Fruit fly (Drosophila melanogaster) whole organism, pupa: ENCODE measurements around the gene Takl2.

Source experiments
- CG10348 ChIP-seq: fragments of 200-800 bp; sonication (Bioruptor generic); IDR thresholded peaks from 2 replicates; pipeline ENCODE4 v1.3.6; 2022; ENCODE audit warnings: missing biosample characterization, missing genetic modification characterization
- CG12605 ChIP-seq: fragments of 200-800 bp; sonication (Bioruptor generic); IDR thresholded peaks from 2 replicates; pipeline ENCODE4 v1.3.6; 2022; ENCODE audit warnings: missing biosample characterization, missing genetic modification characterization
- CG13204 ChIP-seq: fragments of 200-800 bp; sonication (Bioruptor generic); optimal IDR thresholded peaks from 2 replicates; lab custom pipeline; 2018; ENCODE audit warnings: missing biosample characterization, mild to moderate bottlenecking, missing genetic modification characterization, moderate library complexity
- CG14655 ChIP-seq: fragments of 200-800 bp; sonication (Bioruptor generic); optimal IDR thresholded peaks from 3 replicates; lab custom pipeline; 2017; ENCODE audit warnings: mild to moderate bottlenecking, missing biosample characterization, missing genetic modification reagents, missing genetic modification characterization
- CG15710 ChIP-seq: fragments of 200-800 bp; sonication (Bioruptor generic); optimal IDR thresholded peaks from 2 replicates; lab custom pipeline; 2018; ENCODE audit warnings: missing biosample characterization, mild to moderate bottlenecking, missing genetic modification characterization, moderate library complexity
- CG17806 ChIP-seq: fragments of 200-800 bp; sonication (Bioruptor generic); optimal IDR thresholded peaks from 2 replicates; lab custom pipeline; 2018; ENCODE audit warnings: missing biosample characterization, mild to moderate bottlenecking, missing genetic modification characterization, moderate library complexity
- CG32121 ChIP-seq: fragments of 200-800 bp; sonication (Bioruptor generic); IDR thresholded peaks from 2 replicates; pipeline ENCODE4 v1.3.6; 2022; ENCODE audit warnings: missing biosample characterization, missing genetic modification characterization
- CG34367 ChIP-seq: fragments of 200-800 bp; sonication (Bioruptor generic); optimal IDR thresholded peaks from 2 replicates; lab custom pipeline; 2018; ENCODE audit warnings: missing biosample characterization, mild to moderate bottlenecking, missing genetic modification characterization
- CG4496 ChIP-seq: fragments of 200-800 bp; sonication (Bioruptor generic); IDR thresholded peaks from 3 replicates; pipeline ENCODE4 v1.3.6; 2022; ENCODE audit warnings: missing biosample characterization, missing genetic modification characterization
- CG8159 ChIP-seq: fragments of 200-800 bp; sonication (Bioruptor generic); optimal IDR thresholded peaks from 3 replicates; lab custom pipeline; 2018; ENCODE audit warnings: missing biosample characterization, mild to moderate bottlenecking, missing genetic modification characterization, moderate library complexity
- CG8301 ChIP-seq: fragments of 200-800 bp; sonication (Bioruptor generic); optimal IDR thresholded peaks from 2 replicates; lab custom pipeline; 2018; ENCODE audit warnings: missing biosample characterization, mild to moderate bottlenecking, missing genetic modification characterization
- CG9948 ChIP-seq: fragments of 200-800 bp; sonication (Bioruptor generic); optimal IDR thresholded peaks from 2 replicates; lab custom pipeline; 2018; ENCODE audit warnings: missing biosample characterization, mild to moderate bottlenecking, missing genetic modification characterization, moderate library complexity
- D1 ChIP-seq: fragments of 200-800 bp; sonication (Bioruptor generic); optimal IDR thresholded peaks from 2 replicates; lab custom pipeline; 2018; ENCODE audit warnings: missing biosample characterization, mild to moderate bottlenecking, missing genetic modification characterization, moderate library complexity
- EcR ChIP-seq: fragments of 200-800 bp; sonication (Bioruptor generic); optimal IDR thresholded peaks from 3 replicates; lab custom pipeline; 2019; ENCODE audit warnings: missing biosample characterization, missing genetic modification characterization, mild to moderate bottlenecking, moderate library complexity, missing genetic modification reagents
- Ets98B ChIP-seq: fragments of 200-800 bp; sonication (Bioruptor generic); IDR thresholded peaks from 2 replicates; pipeline ENCODE4 v1.3.6; 2022; ENCODE audit warnings: missing biosample characterization, missing genetic modification characterization
- Pif1A ChIP-seq: fragments of 200-800 bp; sonication (Bioruptor generic); optimal IDR thresholded peaks from 3 replicates; lab custom pipeline; 2016; ENCODE audit warnings: missing biosample characterization, missing genetic modification characterization
- Pif1B ChIP-seq: fragments of 200-800 bp; sonication (Bioruptor generic); optimal IDR thresholded peaks from 3 replicates; lab custom pipeline; 2016; ENCODE audit warnings: missing biosample characterization, missing genetic modification characterization
- Snoo ChIP-seq: fragments of 200-800 bp; sonication (Bioruptor generic); optimal IDR thresholded peaks from 3 replicates; lab custom pipeline; 2017; ENCODE audit warnings: missing biosample characterization, mild to moderate bottlenecking, missing genetic modification characterization, inconsistent platforms
- fd96Ca ChIP-seq: fragments of 200-800 bp; sonication (Bioruptor generic); IDR thresholded peaks from 3 replicates; pipeline ENCODE4 v1.3.6; 2022; ENCODE audit warnings: missing biosample characterization, missing genetic modification characterization
- gl ChIP-seq: fragments of 200-800 bp; sonication (Bioruptor generic); optimal IDR thresholded peaks from 2 replicates; lab custom pipeline; 2018; ENCODE audit warnings: missing biosample characterization, mild to moderate bottlenecking, missing genetic modification characterization
- rn ChIP-seq: fragments of 200-800 bp; sonication (Bioruptor generic); IDR thresholded peaks from 2 replicates; pipeline ENCODE4 v1.3.6; 2022; ENCODE audit warnings: missing biosample characterization, missing genetic modification characterization

The Takl2 gene

DNA sequence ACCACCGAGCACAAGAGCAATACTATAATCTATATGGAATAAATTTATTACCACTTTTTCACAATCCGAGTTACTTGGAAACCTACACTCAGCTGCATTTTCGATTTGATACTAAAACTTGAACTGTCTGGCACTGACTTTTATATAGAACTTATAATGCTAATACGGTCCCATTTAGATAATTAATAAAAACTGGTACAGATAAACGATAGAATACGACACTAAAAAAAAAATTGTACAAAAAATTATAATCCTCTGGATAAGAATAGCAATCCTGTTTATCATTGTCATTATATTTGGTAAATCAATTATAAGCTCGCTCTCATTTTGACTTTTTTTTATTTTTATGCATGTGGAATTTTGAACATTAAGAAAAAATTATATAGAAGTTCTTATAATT, 36.6 kb upstream of the Takl2 start, which contains the start of gene CG43093:
TSS of gene CG43093 (minus strand) at position 101 of the 400 bp plus-strand sequence.
- TF ChIP-seq CG10348 (GFP tag; lab: Robert Waterston, UW) (no peak), CG17806 (tag; lab: Kevin White, UChicago) (no peak), CG15710 (no peak), CG9948 (tag; lab: Kevin White, UChicago) (no peak), D1 (tag; lab: Kevin White, UChicago) (no peak), CG14655 (GFP tag; lab: Kevin White, UChicago) (no peak), CG12605 (GFP tag; lab: Robert Waterston, UW) (no peak), Ets98B (GFP tag; lab: Robert Waterston, UW) (no peak), CG8159 (no peak), EcR (GFP tag; lab: Kevin White, UChicago) (no peak), gl (tag; lab: Kevin White, UChicago) (no peak), Pif1B (GFP tag; lab: Kevin White, UChicago) (no peak)

DNA sequence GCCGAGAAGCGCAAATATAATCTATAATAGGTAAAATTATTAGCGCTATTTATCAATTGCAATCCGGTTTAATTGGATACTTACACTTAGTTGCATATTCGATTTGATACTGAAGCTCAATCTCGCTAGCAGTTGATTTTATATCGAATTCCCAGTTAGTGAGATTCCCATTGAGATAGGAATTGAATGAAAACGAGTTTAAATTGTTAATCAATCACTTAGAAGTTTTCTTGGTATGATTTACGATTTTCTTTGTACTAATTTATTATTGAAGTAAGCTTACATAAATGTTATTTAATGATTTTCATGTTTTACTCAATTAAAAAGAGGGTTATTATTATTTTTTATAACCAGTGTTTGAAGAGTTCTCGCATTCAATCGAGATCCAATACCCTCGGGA, 35.9 kb upstream of the Takl2 start, which contains the start of gene CG43092:
TSS of gene CG43092 (minus strand) at position 101 of the 400 bp plus-strand sequence.
- TF ChIP-seq Pif1A (no peak), CG32121 (GFP tag; lab: Robert Waterston, UW) (no peak), CG4496 (GFP tag; lab: Robert Waterston, UW) (no peak), CG8159 (no peak), EcR (GFP tag; lab: Kevin White, UChicago) (no peak), Snoo (tag; lab: Kevin White, UChicago) (no peak), CG9948 (tag; lab: Kevin White, UChicago) (no peak), CG10348 (GFP tag; lab: Robert Waterston, UW) (no peak), CG13204 (GFP tag; lab: Kevin White, UChicago) (no peak), D1 (tag; lab: Kevin White, UChicago) (no peak), CG8301 (no peak), fd96Ca (GFP tag; lab: Robert Waterston, UW) (no peak)

DNA sequence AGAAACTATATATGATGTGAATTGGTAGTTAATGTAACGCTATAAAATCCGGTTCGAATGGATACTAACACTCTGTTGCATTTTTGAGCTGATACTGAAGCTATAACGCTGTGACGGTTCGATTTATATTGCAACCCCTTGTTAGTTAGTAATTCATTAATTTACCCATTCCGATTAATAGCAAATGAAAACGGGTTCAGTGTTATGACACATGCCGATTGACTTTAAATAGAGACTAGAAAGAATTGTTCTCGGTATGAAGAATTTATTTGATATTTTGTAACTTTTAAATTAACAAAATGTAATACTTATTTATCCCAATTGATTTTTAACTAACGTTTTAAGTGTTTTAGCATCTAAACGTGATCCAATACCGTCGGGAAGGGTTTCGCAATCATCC, 35.0 kb upstream of the Takl2 start, which contains the start of gene CG43091:
TSS of gene CG43091 (minus strand) at position 101 of the 400 bp plus-strand sequence.
- no peak for TF ChIP-seq CG8159
- no peak for TF ChIP-seq CG32121 (GFP tag; lab: Robert Waterston, UW)
- no peak for TF ChIP-seq Pif1A

DNA sequence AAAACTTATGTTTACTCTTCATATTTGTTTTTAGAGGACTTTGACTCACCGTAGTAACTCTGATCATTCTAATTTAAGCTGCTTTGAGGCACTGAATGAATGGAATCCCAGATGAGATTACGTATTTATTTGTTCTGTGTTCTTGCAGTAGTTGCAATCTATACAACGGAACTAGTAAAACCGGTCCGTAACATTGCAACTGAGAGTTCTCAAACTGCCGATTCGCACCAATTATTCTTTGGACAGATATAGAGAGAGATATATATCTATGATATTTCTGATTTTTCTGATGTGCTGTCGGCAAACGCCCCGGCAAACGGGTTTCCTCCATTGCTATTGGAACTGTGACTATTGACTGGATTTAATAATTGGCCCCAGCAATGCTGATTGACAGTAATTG, 33.9 kb upstream of the Takl2 start, which contains the start of gene CG13841:
TSS of gene CG13841 (minus strand) at position 101 of the 400 bp plus-strand sequence.
- no peak for TF ChIP-seq CG17806 (tag; lab: Kevin White, UChicago)
- no peak for TF ChIP-seq Pif1B (GFP tag; lab: Kevin White, UChicago)
- no peak for TF ChIP-seq CG8301
- TF ChIP-seq CG14655 (GFP tag; lab: Kevin White, UChicago): no peak
- no peak for TF ChIP-seq CG8159
- no peak for TF ChIP-seq CG32121 (GFP tag; lab: Robert Waterston, UW)
- no peak for TF ChIP-seq CG9948 (tag; lab: Kevin White, UChicago)
- no peak for TF ChIP-seq CG4496 (GFP tag; lab: Robert Waterston, UW)
- TF ChIP-seq CG15710: no peak
- no peak for TF ChIP-seq gl (tag; lab: Kevin White, UChicago)
- TF ChIP-seq fd96Ca (GFP tag; lab: Robert Waterston, UW): no peak
- TF ChIP-seq EcR (GFP tag; lab: Kevin White, UChicago): no peak
- no peak for TF ChIP-seq CG34367 (tag; lab: Kevin White, UChicago)
- TF ChIP-seq CG10348 (GFP tag; lab: Robert Waterston, UW): no peak
- no peak for TF ChIP-seq Pif1A

DNA sequence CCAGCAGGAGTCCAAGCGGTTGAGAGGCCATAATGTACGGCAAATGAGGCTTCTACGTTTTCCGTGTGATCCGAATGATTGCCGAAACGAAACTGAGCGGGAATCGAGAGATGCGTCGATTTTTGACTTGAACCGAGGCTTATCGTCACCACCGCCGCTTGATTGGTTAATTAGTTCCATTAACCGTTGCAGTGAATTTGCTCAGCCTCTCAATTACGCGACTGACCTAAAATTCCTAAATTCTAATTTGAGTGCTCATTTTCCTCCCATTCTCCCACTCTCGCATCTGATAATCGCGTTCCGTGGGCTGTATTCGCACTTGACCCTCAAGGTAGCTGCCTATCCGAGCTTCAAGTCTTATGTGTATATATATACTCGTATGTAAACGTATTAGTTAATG, 32.4 kb upstream of the Takl2 start, which contains the start of gene Nepl15:
TSS of gene Nepl15 (minus strand) at position 101 of the 400 bp plus-strand sequence.
- TF ChIP-seq gl (tag; lab: Kevin White, UChicago): no peak
- no peak for TF ChIP-seq Ets98B (GFP tag; lab: Robert Waterston, UW)
- no peak for TF ChIP-seq CG4496 (GFP tag; lab: Robert Waterston, UW)
- no peak for TF ChIP-seq CG10348 (GFP tag; lab: Robert Waterston, UW)
- no peak for TF ChIP-seq CG12605 (GFP tag; lab: Robert Waterston, UW)
- TF ChIP-seq CG34367 (tag; lab: Kevin White, UChicago): no peak
- no peak for TF ChIP-seq Pif1A
- TF ChIP-seq CG8301: no peak
- no peak for TF ChIP-seq EcR (GFP tag; lab: Kevin White, UChicago)
- no peak for TF ChIP-seq fd96Ca (GFP tag; lab: Robert Waterston, UW)
- no peak for TF ChIP-seq CG15710
- no peak for TF ChIP-seq CG14655 (GFP tag; lab: Kevin White, UChicago)
- TF ChIP-seq rn (GFP tag; lab: Robert Waterston, UW): no peak
- no peak for TF ChIP-seq CG13204 (GFP tag; lab: Kevin White, UChicago)
- no peak for TF ChIP-seq CG32121 (GFP tag; lab: Robert Waterston, UW)
- no peak for TF ChIP-seq D1 (tag; lab: Kevin White, UChicago)
- no peak for TF ChIP-seq CG8159
- no peak for TF ChIP-seq Snoo (tag; lab: Kevin White, UChicago)
- TF ChIP-seq Pif1B (GFP tag; lab: Kevin White, UChicago): no peak

DNA sequence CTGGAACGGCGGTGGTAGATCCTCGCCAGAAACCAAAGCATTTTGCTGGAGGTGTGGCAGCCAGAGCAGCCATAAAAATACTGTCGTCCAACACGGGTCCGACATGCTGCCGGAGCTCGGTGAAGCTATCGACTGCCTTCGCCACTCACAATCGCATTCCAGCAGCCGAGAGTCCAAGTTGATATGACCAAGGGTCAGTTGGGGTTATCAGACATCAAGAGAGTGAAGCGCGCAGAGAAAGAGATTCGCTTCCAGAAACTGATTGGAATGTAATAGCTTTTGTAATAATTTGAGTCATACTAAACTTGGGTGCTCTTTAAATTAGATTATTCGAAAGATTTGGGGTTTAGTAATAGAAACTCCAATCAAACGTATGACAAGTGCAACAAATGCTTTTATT, 29.9 kb upstream of the Takl2 start, which contains the start of gene Nepl14:
TSS of gene Nepl14 (minus strand) at position 125 of the 400 bp plus-strand sequence.
- TF ChIP-seq D1 (tag; lab: Kevin White, UChicago) (no peak), Pif1A (no peak), Snoo (tag; lab: Kevin White, UChicago) (no peak), CG4496 (GFP tag; lab: Robert Waterston, UW) (no peak), rn (GFP tag; lab: Robert Waterston, UW) (no peak), gl (tag; lab: Kevin White, UChicago) (no peak)
